Worm (Caenorhabditis elegans) whole organism, L4/young adult: Measurements from ENCODE around the gene kel-3.

ENCODE experiments used
- W03F9.2 ChIP-seq: fragments of 150-350 bp; optimal IDR thresholded peaks from 2 replicates; lab custom pipeline; 2014; ENCODE audit warnings: missing biosample characterization, missing genetic modification characterization
- dao-5 ChIP-seq: sonication (generic microtip); optimal IDR thresholded peaks from 2 replicates; lab custom pipeline; 2016; ENCODE audit warnings: missing genotype, missing genetic modification characterization, moderate library complexity, missing compliant biosample characterization
- him-1 ChIP-seq: sonication (generic microtip); optimal IDR thresholded peaks from 2 replicates; lab custom pipeline; 2016; ENCODE audit warnings: missing genotype, missing genetic modification reagents, missing genetic modification characterization, missing compliant biosample characterization

ce11 chrIII:13474482-13474881 is 9.9 kb downstream of the kel-3 start:
- no peak for TF ChIP-seq dao-5 (tag; lab: Kevin White, UChicago)
- TF ChIP-seq W03F9.2 (tag; lab: Kevin White, UChicago): no peak
- no peak for TF ChIP-seq him-1 (tag; lab: Kevin White, UChicago)
